Fruit fly (Drosophila melanogaster): ENCODE data around the gene Nhe1.
A peak's percentile ranks its signal among the peaks of the same experiment; 100 is the strongest.

Gene Nhe1

dm6 chr2L:71869-72751 lies 34.4 kb downstream of the Nhe1 start (continued):
- no peak for TF ChIP-seq CG11456 (GFP tag; IDR thresholded peaks at IDR 0.05)
- no peak for TF ChIP-seq oc (tag; optimal IDR thresholded peaks at IDR 0.05)
- no peak for TF ChIP-seq CG43689 (GFP tag; IDR thresholded peaks at IDR 0.05)
- no peak for TF ChIP-seq croc (GFP tag; conservative IDR thresholded peaks at IDR 0.05)
- no peak; the same call in 1 of the 2 replicates for TF ChIP-seq Adf1 (GFP tag; IDR thresholded peaks at IDR 0.05)
- peak; percentile 93 for TF ChIP-seq chinmo (GFP tag; IDR thresholded peaks at IDR 0.05; ENCODE audit: partially characterized antibody)
- TF ChIP-seq CG8944 (GFP tag; optimal IDR thresholded peaks at IDR 0.05), result no peak
- no peak for TF ChIP-seq Dip3 (GFP tag; optimal IDR thresholded peaks at IDR 0.05)
- no peak for TF ChIP-seq CG2129 (GFP tag; IDR thresholded peaks at IDR 0.05; ENCODE audit: partially characterized antibody)
- TF ChIP-seq CG12942 (GFP tag; optimal IDR thresholded peaks at IDR 0.05), result no peak
- TF ChIP-seq D (optimal IDR thresholded peaks at IDR 0.05), result no peak
- TF ChIP-seq D (GFP tag; optimal IDR thresholded peaks at IDR 0.05), result no peak
- TF ChIP-seq CG1602 (GFP tag; optimal IDR thresholded peaks at IDR 0.05), result no peak
- TF ChIP-seq CG30020 (tag; optimal IDR thresholded peaks at IDR 0.05), result no peak
- no peak for TF ChIP-seq btn (GFP tag; optimal IDR thresholded peaks at IDR 0.05)
- no peak for TF ChIP-seq CG2889 (GFP tag; IDR thresholded peaks at IDR 0.05)
- no peak for TF ChIP-seq CG6654 (GFP tag; optimal IDR thresholded peaks at IDR 0.05)
- peak; percentile 57 to 65 for TF ChIP-seq Trl (optimal IDR thresholded peaks at IDR 0.05)
- TF ChIP-seq Trl (GFP tag; optimal IDR thresholded peaks at IDR 0.05), result no peak
- no peak for TF ChIP-seq Kr (GFP tag; optimal IDR thresholded peaks at IDR 0.05)
- TF ChIP-seq CG3838 (GFP tag; optimal IDR thresholded peaks at IDR 0.05), result no peak
- no peak for TF ChIP-seq CG4707 (GFP tag; optimal IDR thresholded peaks at IDR 0.05)
- TF ChIP-seq CG31388 (GFP tag; optimal IDR thresholded peaks at IDR 0.05), result no peak
- TF ChIP-seq unc-4 (GFP tag; IDR thresholded peaks at IDR 0.05; ENCODE audit: partially characterized antibody), result peak; percentile 28; the same call in 1 of the 2 replicates
- TF ChIP-seq hbn (GFP tag; IDR thresholded peaks at IDR 0.05; ENCODE audit: partially characterized antibody), result no peak
- no peak for TF ChIP-seq CG34422 (GFP tag; IDR thresholded peaks at IDR 0.05)
- no peak for TF ChIP-seq CG12299 (tag; optimal IDR thresholded peaks at IDR 0.05)
- 0 out of 2 replicates have a peak, but pooled peaks have one; percentile 51 for TF ChIP-seq rib (GFP tag; IDR thresholded peaks at IDR 0.05)
- TF ChIP-seq CG7357 (GFP tag; IDR thresholded peaks at IDR 0.05), result no peak
- TF ChIP-seq onecut (GFP tag; IDR thresholded peaks at IDR 0.05), result no peak
- no peak for TF ChIP-seq B-H1 (GFP tag; IDR thresholded peaks at IDR 0.05)
- no peak for TF ChIP-seq CG32532 (GFP tag; IDR thresholded peaks at IDR 0.05)
- TF ChIP-seq br (optimal IDR thresholded peaks at IDR 0.05), result no peak
- no peak for TF ChIP-seq CG16813 (GFP tag; IDR thresholded peaks at IDR 0.05; ENCODE audit: partially characterized antibody)
- TF ChIP-seq odd (GFP tag; optimal IDR thresholded peaks at IDR 0.05), result no peak
- TF ChIP-seq ssp (GFP tag; IDR thresholded peaks at IDR 0.05), result no peak
- no peak for TF ChIP-seq az2 (GFP tag; optimal IDR thresholded peaks at IDR 0.05)
- peak; percentile 33 for TF ChIP-seq CG2120 (GFP tag; optimal IDR thresholded peaks at IDR 0.05)
- TF ChIP-seq Lhr (GFP tag; optimal IDR thresholded peaks at IDR 0.05), result no peak
- TF ChIP-seq CG13894 (tag; optimal IDR thresholded peaks at IDR 0.05), result peak; percentile 19
- no peak for TF ChIP-seq ranshi (GFP tag; IDR thresholded peaks at IDR 0.05)
- TF ChIP-seq Antp (GFP tag; optimal IDR thresholded peaks at IDR 0.05), result no peak
- no peak for TF ChIP-seq D19B (GFP tag; optimal IDR thresholded peaks at IDR 0.05)
- no peak for TF ChIP-seq CG10565 (GFP tag; optimal IDR thresholded peaks at IDR 0.05)
- TF ChIP-seq maf-S (GFP tag; optimal IDR thresholded peaks at IDR 0.05), result no peak
- no peak for TF ChIP-seq CG5953 (GFP tag; IDR thresholded peaks at IDR 0.05)
- TF ChIP-seq cato (GFP tag; optimal IDR thresholded peaks at IDR 0.05; ENCODE audit: borderline replicate concordance), result no peak
- no peak for TF ChIP-seq ash1 (GFP tag; optimal IDR thresholded peaks at IDR 0.05)
- TF ChIP-seq eve (GFP tag; optimal IDR thresholded peaks at IDR 0.05), result peak in 1 of 2 experiments; percentile 63
- TF ChIP-seq tll (GFP tag; optimal IDR thresholded peaks at IDR 0.05), result no peak

Data from whole organism, embryonic.